Worm (Caenorhabditis elegans) whole organism, young adult: ENCODE results near the gene scyl-1.

Experiments used
- B0019.2 ChIP-seq: fragments of 200-800 bp; sonication (Bioruptor generic); conservative IDR thresholded peaks from 2 replicates; pipeline ENCODE4 v1.3.6; 2022; ENCODE audit warnings: missing genetic modification reagents, missing genetic modification characterization, missing compliant biosample characterization
- B0035.1 ChIP-seq: sonication (generic microtip); optimal IDR thresholded peaks from 2 replicates; lab custom pipeline; 2016; ENCODE audit warnings: missing genetic modification characterization, mild to moderate bottlenecking, missing compliant biosample characterization, missing genotype, missing genetic modification reagents
- B0261.1 ChIP-seq: sonication (generic microtip); optimal IDR thresholded peaks from 2 replicates; lab custom pipeline; 2016; ENCODE audit warnings: mild to moderate bottlenecking, missing genetic modification characterization, moderate library complexity, missing compliant biosample characterization
- B0336.3 ChIP-seq: fragments of 200-800 bp; sonication (Bioruptor generic); IDR thresholded peaks from 2 replicates; pipeline ENCODE4 v1.3.6; 2022; ENCODE audit warnings: missing genetic modification characterization, missing compliant biosample characterization
- C06A6.2 ChIP-seq: fragments of 200-800 bp; sonication (Bioruptor generic); conservative IDR thresholded peaks from 2 replicates; pipeline ENCODE4 v1.3.6; 2022; ENCODE audit warnings: missing genetic modification characterization, missing compliant biosample characterization
- C17E4.6 ChIP-seq: fragments of 200-800 bp; sonication (Bioruptor generic); IDR thresholded peaks from 2 replicates; pipeline ENCODE4 v1.3.6; 2022; ENCODE audit warnings: missing genetic modification reagents, missing genetic modification characterization, missing compliant biosample characterization
- F23B12.7 ChIP-seq: sonication (generic microtip); optimal IDR thresholded peaks from 2 replicates; lab custom pipeline; 2017; ENCODE audit warnings: missing genetic modification characterization, mild to moderate bottlenecking, missing compliant biosample characterization, antibody characterized with exemption, moderate library complexity; ENCODE audit not compliant: insufficient read depth
- F37B4.10 ChIP-seq: fragments of 200-800 bp; sonication (Bioruptor generic); IDR thresholded peaks from 2 replicates; pipeline ENCODE4 v1.3.6; 2022; ENCODE audit warnings: missing genetic modification characterization, missing compliant biosample characterization
- F55B11.4 ChIP-seq: sonication (generic microtip); optimal IDR thresholded peaks from 2 replicates; lab custom pipeline; 2016; ENCODE audit warnings: missing compliant biosample characterization, missing genetic modification characterization, borderline replicate concordance; ENCODE audit not compliant: insufficient read depth
- K11D2.4 ChIP-seq: fragments of 200-800 bp; sonication (Bioruptor generic); IDR thresholded peaks from 2 replicates; pipeline ENCODE4 v1.3.6; 2022; ENCODE audit warnings: missing genetic modification reagents, missing genetic modification characterization, missing compliant biosample characterization
- K12H6.12 ChIP-seq: fragments of 200-800 bp; sonication (Bioruptor generic); optimal IDR thresholded peaks from 2 replicates; lab custom pipeline; 2018; ENCODE audit warnings: mild to moderate bottlenecking, missing genetic modification characterization, missing compliant biosample characterization
- Y79H2A.3 ChIP-seq: fragments of 200-800 bp; sonication (Bioruptor generic); conservative IDR thresholded peaks from 2 replicates; pipeline ENCODE4 v1.3.6; 2022; ENCODE audit warnings: missing genetic modification reagents, missing genetic modification characterization, missing compliant biosample characterization
- ZK185.1 ChIP-seq: sonication (generic microtip); optimal IDR thresholded peaks from 2 replicates; lab custom pipeline; 2016; ENCODE audit warnings: mild to moderate bottlenecking, missing genetic modification characterization, missing compliant biosample characterization; ENCODE audit not compliant: poor library complexity, severe bottlenecking
- ama-1 ChIP-seq, 3 experiments: fragments of 150-350 bp in 1 of 3; sonication (generic microtip) in 2 of 3; optimal IDR thresholded peaks; 2 replicates each; lab custom pipeline; 2014 to 2018; ENCODE audit warnings: missing biosample characterization in 2 of 3, missing genetic modification characterization in 2 of 3, missing genetic modification reagents in 2 of 3
- atf-7 ChIP-seq: sonication (generic microtip); optimal IDR thresholded peaks from 2 replicates; lab custom pipeline; 2017; ENCODE audit warnings: mild to moderate bottlenecking, missing genetic modification characterization, missing compliant biosample characterization
- attf-5 ChIP-seq: fragments of 200-800 bp; sonication (Bioruptor generic); optimal IDR thresholded peaks from 2 replicates; lab custom pipeline; 2018; ENCODE audit warnings: mild to moderate bottlenecking, missing genetic modification characterization, missing compliant biosample characterization
- cebp-1 ChIP-seq, 2 experiments: fragments of 200-800 bp in 1 of 2; sonication (Bioruptor generic) in 1 of 2; sonication (generic microtip) in 1 of 2; IDR thresholded peaks in 1 of 2; optimal IDR thresholded peaks in 1 of 2; 2 replicates each; pipeline versions ENCODE4 v1.3.6 to Lab custom; 2017 to 2022; ENCODE audit warnings: missing compliant biosample characterization in 2 of 2, missing genetic modification characterization in 2 of 2, mild to moderate bottlenecking in 1 of 2, missing genetic modification reagents in 1 of 2, moderate library complexity in 1 of 2
- chd-7 ChIP-seq: sonication (generic microtip); optimal IDR thresholded peaks from 2 replicates; lab custom pipeline; 2016; ENCODE audit warnings: mild to moderate bottlenecking, missing genetic modification characterization, moderate library complexity, missing compliant biosample characterization
- dpl-1 ChIP-seq: fragments of 150-350 bp; optimal IDR thresholded peaks from 2 replicates; lab custom pipeline; 2014; ENCODE audit warnings: missing biosample characterization, missing genetic modification reagents, missing genetic modification characterization
- fkh-3 ChIP-seq: sonication (generic microtip); optimal IDR thresholded peaks from 2 replicates; lab custom pipeline; 2016; ENCODE audit warnings: mild to moderate bottlenecking, missing genetic modification characterization, missing compliant biosample characterization
- hlh-26 ChIP-seq: fragments of 200-800 bp; sonication (Bioruptor generic); conservative IDR thresholded peaks from 2 replicates; pipeline ENCODE4 v1.3.6; 2022; ENCODE audit warnings: missing genetic modification reagents, missing genetic modification characterization, missing compliant biosample characterization
- hmg-1.2 ChIP-seq: fragments of 200-800 bp; sonication (Bioruptor generic); IDR thresholded peaks from 2 replicates; pipeline ENCODE4 v1.3.6; 2022; ENCODE audit warnings: missing genetic modification reagents, missing genetic modification characterization, missing compliant biosample characterization
- hsf-1 ChIP-seq: fragments of 200-800 bp; sonication (Bioruptor generic); IDR thresholded peaks from 2 replicates; pipeline ENCODE4 v1.3.6; 2022; ENCODE audit warnings: missing genetic modification reagents, missing genetic modification characterization, missing compliant biosample characterization
- lin-26 ChIP-seq: fragments of 200-800 bp; sonication (Bioruptor generic); IDR thresholded peaks from 2 replicates; pipeline ENCODE4 v1.3.6; 2022; ENCODE audit warnings: missing genetic modification reagents, missing genetic modification characterization, missing compliant biosample characterization
- lin-35 ChIP-seq, 3 experiments: fragments of 150-350 bp in 2 of 3; sonication (generic microtip) in 1 of 3; optimal IDR thresholded peaks; 2 replicates each; lab custom pipeline; 2014 to 2018; ENCODE audit warnings: missing biosample characterization in 3 of 3, missing genetic modification characterization in 3 of 3, missing genetic modification reagents in 3 of 3
- madf-10 ChIP-seq: sonication (generic microtip); optimal IDR thresholded peaks from 2 replicates; lab custom pipeline; 2016; ENCODE audit warnings: mild to moderate bottlenecking, missing genetic modification characterization, missing compliant biosample characterization
- nfyb-1 ChIP-seq: fragments of 200-800 bp; sonication (Bioruptor generic); IDR thresholded peaks from 2 replicates; pipeline ENCODE4 v1.3.6; 2022; ENCODE audit warnings: missing genetic modification reagents, missing genetic modification characterization, missing compliant biosample characterization
- nhr-80 ChIP-seq: sonication (generic microtip); optimal IDR thresholded peaks from 2 replicates; lab custom pipeline; 2016; ENCODE audit warnings: missing genetic modification characterization, missing compliant biosample characterization
- pha-4 ChIP-seq: fragments of 150-350 bp; sonication (generic microtip); optimal IDR thresholded peaks from 2 replicates; lab custom pipeline; 2014; ENCODE audit warnings: missing biosample characterization, missing genetic modification reagents, missing genetic modification characterization
- sea-2 ChIP-seq: fragments of 200-800 bp; sonication (Bioruptor generic); IDR thresholded peaks from 2 replicates; pipeline ENCODE4 v1.3.6; 2022; ENCODE audit warnings: missing genetic modification characterization, missing compliant biosample characterization
- somi-1 ChIP-seq: fragments of 200-800 bp; sonication (Bioruptor generic); optimal IDR thresholded peaks from 2 replicates; lab custom pipeline; 2018; ENCODE audit warnings: mild to moderate bottlenecking, missing genetic modification characterization, missing compliant biosample characterization
- tbp1 ChIP-seq: fragments of 200-800 bp; sonication (Bioruptor generic); optimal IDR thresholded peaks from 2 replicates; lab custom pipeline; 2018; ENCODE audit warnings: mild to moderate bottlenecking, missing genetic modification characterization, missing compliant biosample characterization
- tlf-1 ChIP-seq: fragments of 200-800 bp; sonication (Bioruptor generic); optimal IDR thresholded peaks from 2 replicates; lab custom pipeline; 2018; ENCODE audit warnings: mild to moderate bottlenecking, missing genetic modification characterization, missing compliant biosample characterization
- zfh-2 ChIP-seq: fragments of 200-800 bp; sonication (Bioruptor generic); conservative IDR thresholded peaks from 2 replicates; pipeline ENCODE4 v1.3.6; 2022; ENCODE audit warnings: missing genetic modification reagents, missing genetic modification characterization, missing compliant biosample characterization
- zim-3 ChIP-seq: sonication (generic microtip); optimal IDR thresholded peaks from 2 replicates; lab custom pipeline; 2017; ENCODE audit warnings: mild to moderate bottlenecking, missing genetic modification characterization, moderate library complexity, missing compliant biosample characterization
- ztf-22 ChIP-seq: fragments of 200-800 bp; sonication (Bioruptor generic); optimal IDR thresholded peaks from 2 replicates; lab custom pipeline; 2018; ENCODE audit warnings: mild to moderate bottlenecking, missing genetic modification characterization, moderate library complexity, missing compliant biosample characterization
- ztf-26 ChIP-seq: sonication (generic microtip); optimal IDR thresholded peaks from 2 replicates; lab custom pipeline; 2017; ENCODE audit warnings: missing genetic modification characterization, missing compliant biosample characterization
- ztf-28 ChIP-seq: fragments of 200-800 bp; sonication (Bioruptor generic); IDR thresholded peaks from 2 replicates; pipeline ENCODE4 v1.3.6; 2022; ENCODE audit warnings: missing genetic modification reagents, missing genetic modification characterization, missing compliant biosample characterization
- ztf-3 ChIP-seq: fragments of 200-800 bp; sonication (Bioruptor generic); optimal IDR thresholded peaks from 2 replicates; lab custom pipeline; 2018; ENCODE audit warnings: mild to moderate bottlenecking, missing genetic modification characterization, missing compliant biosample characterization

Gene scyl-1

DNA sequence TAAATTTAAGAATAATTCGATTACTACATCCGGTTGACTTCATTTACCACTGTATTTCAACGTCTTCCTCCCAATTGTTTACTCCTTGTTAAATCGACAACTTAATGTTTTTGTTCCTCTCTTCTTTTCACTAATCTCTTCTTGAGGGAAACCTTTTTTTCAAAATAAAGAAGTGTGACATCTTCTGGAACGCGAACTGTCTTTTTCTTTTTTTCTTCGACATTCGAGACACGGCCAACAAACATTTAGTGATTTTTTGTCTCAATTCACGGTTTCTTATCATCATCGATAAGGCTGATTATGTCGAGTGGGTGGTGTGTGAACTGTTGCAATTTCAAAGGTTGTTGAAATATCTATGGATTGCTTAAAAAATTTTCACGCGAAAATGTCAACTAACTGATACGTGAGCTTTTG, 43.7 kb upstream of the scyl-1 start:
- peak; percentile 41 for TF ChIP-seq ztf-22
- TF ChIP-seq ZK185.1 (tag; lab: Kevin White, UChicago): no peak
- TF ChIP-seq tbp1 (GFP tag; lab: Kevin White, UChicago): peak; percentile 2
- no peak for TF ChIP-seq B0019.2 (GFP tag; lab: Robert Waterston, UW)
- TF ChIP-seq nfyb-1 (GFP tag; lab: Robert Waterston, UW): no peak
- no peak for TF ChIP-seq B0261.1 (tag; lab: Kevin White, UChicago)
- TF ChIP-seq zim-3 (tag; lab: Kevin White, UChicago): no peak
- TF ChIP-seq hlh-26 (GFP tag; lab: Robert Waterston, UW): no peak
- TF ChIP-seq F37B4.10 (GFP tag; lab: Robert Waterston, UW): no peak
- no peak for TF ChIP-seq tlf-1 (GFP tag; lab: Kevin White, UChicago)
- TF ChIP-seq dpl-1 (GFP tag; lab: Kevin White, UChicago): no peak
- TF ChIP-seq somi-1: peak; percentile 3
- peak; percentile 37 for TF ChIP-seq ztf-26 (tag; lab: Kevin White, UChicago)
- 0 out of 2 replicates have a peak, but pooled peaks have one; percentile 16 for TF ChIP-seq lin-26 (GFP tag; lab: Robert Waterston, UW)
- TF ChIP-seq C17E4.6: no peak
- TF ChIP-seq nhr-80 (tag; lab: Kevin White, UChicago): peak; percentile 78
- TF ChIP-seq cebp-1 (GFP tag; IDR thresholded peaks at IDR 0.05; lab: Robert Waterston, UW): no peak
- TF ChIP-seq cebp-1 (tag; optimal IDR thresholded peaks at IDR 0.05; lab: Kevin White, UChicago): peak; percentile 44
- TF ChIP-seq ztf-28 (GFP tag; lab: Robert Waterston, UW): no peak

DNA sequence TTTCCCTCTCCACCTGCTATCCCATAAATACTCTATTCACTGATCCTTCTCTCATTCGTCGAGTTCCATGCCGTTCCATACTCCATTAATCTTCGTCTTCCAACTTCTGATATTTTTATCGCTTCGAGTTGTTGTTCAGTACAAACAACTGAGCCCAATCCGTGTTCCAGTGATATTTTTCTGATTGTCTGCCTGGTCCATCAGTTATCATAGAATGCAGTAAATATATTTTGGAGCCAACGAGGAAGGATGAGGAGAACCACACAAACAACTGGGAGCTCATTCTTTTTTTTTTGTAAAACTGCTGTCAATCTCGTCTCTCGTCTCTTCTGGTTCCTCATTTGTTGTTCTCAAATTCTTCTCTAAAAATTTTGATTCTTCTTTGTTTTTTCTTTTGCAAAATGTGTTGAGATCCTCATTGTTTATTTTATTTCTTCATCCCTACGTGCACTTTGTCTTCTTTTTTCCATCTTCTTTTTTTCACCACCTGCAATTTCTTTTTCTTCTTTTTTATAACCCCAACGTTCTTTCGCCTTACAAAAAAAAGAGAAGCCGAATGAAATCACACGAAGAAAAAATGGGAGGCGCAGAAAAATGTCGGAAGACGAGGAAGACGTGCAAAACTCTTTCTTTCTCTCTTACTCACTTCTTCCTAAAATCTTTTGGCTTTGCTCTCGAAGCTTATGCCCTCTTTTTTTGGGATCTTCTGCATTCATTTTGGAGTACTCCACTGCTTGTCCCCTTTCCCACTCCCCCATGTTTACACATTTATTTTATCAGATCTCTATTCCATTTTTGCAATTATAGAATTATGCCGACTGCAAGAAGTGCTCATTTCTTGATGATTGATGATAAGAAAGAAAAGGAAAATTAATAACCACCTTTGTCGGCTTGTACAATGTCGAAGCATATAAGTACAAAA, 42.5 kb upstream of the scyl-1 start:
- peak; percentile 19 for TF ChIP-seq ama-1 (optimal IDR thresholded peaks at IDR 0.05; lab: Kevin White, UChicago)
- TF ChIP-seq ama-1 (GFP tag; optimal IDR thresholded peaks at IDR 0.05; lab: Kevin White, UChicago): no peak
- no peak for TF ChIP-seq madf-10 (tag; lab: Kevin White, UChicago)
- TF ChIP-seq B0261.1 (tag; lab: Kevin White, UChicago): no peak
- 0 out of 2 replicates have a peak, but pooled peaks have one; percentile 18 for TF ChIP-seq C06A6.2 (GFP tag; lab: Robert Waterston, UW)
- TF ChIP-seq, all 124 proteins: peak for 2

DNA sequence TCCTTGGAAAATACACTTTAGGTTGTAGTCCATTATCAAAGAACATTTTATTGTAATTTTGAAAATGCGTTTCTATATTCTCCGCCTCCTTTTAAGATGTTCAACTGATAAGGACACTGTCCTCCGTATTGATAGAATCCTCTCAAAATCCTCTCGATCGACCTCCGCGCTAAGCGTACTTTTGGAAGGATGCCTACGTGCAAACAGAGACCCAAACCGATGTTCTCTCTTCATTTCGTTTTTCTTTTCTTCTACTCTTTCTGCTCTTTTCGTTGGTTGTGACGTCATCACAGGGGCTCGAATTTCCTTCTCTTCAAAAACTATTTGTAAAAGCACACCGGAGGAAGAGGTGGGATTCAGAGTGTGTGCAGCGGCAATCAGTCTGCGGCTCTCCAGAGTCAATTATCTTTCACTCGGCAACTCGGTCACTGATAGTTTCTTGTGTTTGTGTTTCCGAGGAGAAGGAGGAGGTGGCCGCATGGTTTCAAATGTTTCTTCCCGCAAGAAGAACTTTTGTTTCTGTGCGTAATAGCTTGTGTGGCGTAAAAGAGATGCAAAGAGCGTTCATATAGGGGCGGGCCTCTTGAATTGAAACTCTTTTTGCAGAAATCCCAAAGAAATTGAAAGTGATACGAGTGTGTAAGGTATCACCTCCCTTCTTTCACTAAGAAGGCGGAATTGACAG, 41.1 kb upstream of the scyl-1 start, which contains the start of gene C34B4.2:
C34B4.2 (plus strand) TSS at position 614 of the 685 bp plus-strand sequence.
- TF ChIP-seq K11D2.4 (GFP tag; lab: Robert Waterston, UW) (no peak), ztf-22 (peak; percentile 84), pha-4 (tag; lab: Kevin White, UChicago) (peak; percentile 13), hmg-1.2 (GFP tag; lab: Robert Waterston, UW) (peak; percentile 48; the same call in 1 of the 2 replicates), tlf-1 (GFP tag; lab: Kevin White, UChicago) (no peak), zfh-2 (no peak), chd-7 (tag; lab: Kevin White, UChicago) (peak; percentile 35), F23B12.7 (no peak), attf-5 (peak; percentile 40), ZK185.1 (tag; lab: Kevin White, UChicago) (no peak), K12H6.12 (tag; lab: Kevin White, UChicago) (peak; percentile 55), Y79H2A.3 (GFP tag; lab: Robert Waterston, UW) (no peak), atf-7 (tag; lab: Kevin White, UChicago) (peak; percentile 82), B0336.3 (peak; percentile 71; the same call in 1 of the 2 replicates), cebp-1 (GFP tag; IDR thresholded peaks at IDR 0.05; lab: Robert Waterston, UW) (no peak), cebp-1 (tag; optimal IDR thresholded peaks at IDR 0.05; lab: Kevin White, UChicago) (peak; percentile 67), hsf-1 (GFP tag; lab: Robert Waterston, UW) (0 out of 2 replicates have a peak, but pooled peaks have one; percentile 17), B0035.1 (tag; lab: Kevin White, UChicago) (no peak), ztf-3 (GFP tag; lab: Kevin White, UChicago) (no peak), fkh-3 (tag; lab: Kevin White, UChicago) (no peak), sea-2 (GFP tag; lab: Robert Waterston, UW) (no peak), nfyb-1 (GFP tag; lab: Robert Waterston, UW) (peak; percentile 56; the same call in 1 of the 2 replicates), B0019.2 (GFP tag; lab: Robert Waterston, UW) (no peak), lin-35 (GFP tag; optimal IDR thresholded peaks at IDR 0.05; lab: Kevin White, UChicago) (peak in 1 of 3 experiments; percentile 23), F55B11.4 (tag; lab: Kevin White, UChicago) (no peak)
